Worm (Caenorhabditis elegans): ENCODE results near the gene K02F6.6.

- TF ChIP-seq ztf-23 (GFP tag; IDR thresholded peaks at IDR 0.05) (no peak), med-1 (GFP tag; optimal IDR thresholded peaks at IDR 0.05; ENCODE audit: insufficient read depth) (no peak), ztf-29 (GFP tag; IDR thresholded peaks at IDR 0.05) (no peak), T22C8.4 (GFP tag; IDR thresholded peaks at IDR 0.05) (no peak), tab-1 (GFP tag; IDR thresholded peaks at IDR 0.05) (no peak), cog-1 (tag; optimal IDR thresholded peaks at IDR 0.05) (no peak), ref-1 (GFP tag; conservative IDR thresholded peaks at IDR 0.05) (no peak), flt-1 (GFP tag; IDR thresholded peaks at IDR 0.05) (no peak)
These were observed 3.7 kb upstream of the K02F6.6 start for ce11 chrII:2526887-2527286.
